Worm (Caenorhabditis elegans): ENCODE measurements around the gene fcho-1.

fcho-1 gene

ce11 chrII:1357905-1358304 is 47.6 kb downstream of the fcho-1 start, which contains the start of gene C13A10.2:
Gene C13A10.2 (minus strand): TSS chrII:1358005.
- no peak for TF ChIP-seq unc-62 (GFP tag; optimal IDR thresholded peaks at IDR 0.05)

- no peak for TF ChIP-seq unc-62 (GFP tag; optimal IDR thresholded peaks at IDR 0.05)
Observed at ce11 chrII:1360257-1360656, 49.9 kb downstream of the fcho-1 start.

- no peak for TF ChIP-seq unc-62 (GFP tag; optimal IDR thresholded peaks at IDR 0.05)
Observed at ce11 chrII:1362423-1362822, 52.1 kb downstream of the fcho-1 start.

ce11 chrII:1365985-1366384 is 55.7 kb downstream of the fcho-1 start:
- TF ChIP-seq unc-62 (GFP tag; optimal IDR thresholded peaks at IDR 0.05) = no peak

ce11 chrII:1368756-1369155 is 58.4 kb downstream of the fcho-1 start:
- no peak for TF ChIP-seq unc-62 (GFP tag; optimal IDR thresholded peaks at IDR 0.05)

- no peak for TF ChIP-seq unc-62 (GFP tag; optimal IDR thresholded peaks at IDR 0.05)
Observed at ce11 chrII:1369322-1369721, 59.0 kb downstream of the fcho-1 start.
